Fruit fly (Drosophila melanogaster) whole organism, larva: ENCODE results near the gene tal-AA.
A peak's percentile ranks its signal among the peaks of the same experiment; 100 is the strongest.

Source experiments
- noc ChIP-seq: fragments of 200-800 bp; sonication (Bioruptor generic); optimal IDR thresholded peaks from 3 replicates; lab custom pipeline; 2019; ENCODE audit warnings: missing biosample characterization, mild to moderate bottlenecking, missing genetic modification characterization, moderate library complexity

Gene tal-AA

DNA sequence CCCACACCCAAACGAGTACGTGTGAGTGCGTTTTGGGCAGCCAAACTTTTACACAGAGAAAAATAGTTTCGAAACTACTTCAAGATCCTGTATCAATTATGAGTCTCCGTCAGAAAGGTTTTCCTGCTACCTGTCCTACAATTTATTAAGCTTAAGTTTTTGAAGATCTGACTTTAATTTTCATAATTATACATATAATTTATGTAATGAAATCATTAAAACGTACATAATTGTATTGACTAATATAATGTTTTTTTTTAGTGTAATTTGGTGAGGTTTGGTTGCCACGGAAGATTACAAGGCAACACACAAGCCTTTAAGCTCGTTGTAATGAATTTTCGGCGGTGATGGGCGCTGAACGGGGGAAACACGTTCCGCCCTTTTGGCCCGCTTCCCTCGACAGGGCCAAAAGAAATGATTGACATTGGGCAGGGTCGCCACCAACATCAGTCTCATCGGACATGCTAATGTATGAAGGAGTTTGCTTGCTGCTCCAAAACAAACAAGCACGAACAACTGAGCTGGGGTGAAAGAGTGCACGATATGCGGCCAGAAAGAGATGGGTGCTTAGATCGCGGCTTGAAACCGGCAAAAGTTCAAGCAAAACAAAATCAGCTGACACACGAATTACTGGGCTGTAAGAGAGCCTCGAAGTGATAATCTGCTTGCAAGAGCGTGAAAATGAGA is 18.8 kb upstream of the tal-AA start:
- TF ChIP-seq noc, result no peak

DNA sequence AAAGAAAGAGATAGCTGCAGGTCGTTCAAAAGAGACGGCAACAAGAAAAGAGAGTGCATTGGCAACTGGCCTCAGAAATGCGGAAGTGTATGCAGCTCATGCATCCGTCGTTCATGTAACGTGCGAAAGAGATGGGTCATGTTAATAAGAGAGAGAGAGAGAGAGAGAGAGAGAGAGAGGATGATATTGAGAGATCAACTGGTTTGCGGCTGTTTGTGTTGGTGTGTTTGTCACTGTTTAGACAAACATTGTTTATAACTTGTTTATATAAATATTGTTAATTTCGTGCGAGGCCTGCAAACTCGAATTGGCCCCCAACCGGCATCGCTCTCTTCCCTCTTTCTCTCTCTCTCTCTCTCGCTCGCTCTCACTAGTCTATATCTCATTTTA is 18.2 kb upstream of the tal-AA start:
- TF ChIP-seq noc, result no peak

dm6 chr3R:13796071-13796470 is 16.8 kb upstream of the tal-AA start:
- TF ChIP-seq noc, result no peak

DNA sequence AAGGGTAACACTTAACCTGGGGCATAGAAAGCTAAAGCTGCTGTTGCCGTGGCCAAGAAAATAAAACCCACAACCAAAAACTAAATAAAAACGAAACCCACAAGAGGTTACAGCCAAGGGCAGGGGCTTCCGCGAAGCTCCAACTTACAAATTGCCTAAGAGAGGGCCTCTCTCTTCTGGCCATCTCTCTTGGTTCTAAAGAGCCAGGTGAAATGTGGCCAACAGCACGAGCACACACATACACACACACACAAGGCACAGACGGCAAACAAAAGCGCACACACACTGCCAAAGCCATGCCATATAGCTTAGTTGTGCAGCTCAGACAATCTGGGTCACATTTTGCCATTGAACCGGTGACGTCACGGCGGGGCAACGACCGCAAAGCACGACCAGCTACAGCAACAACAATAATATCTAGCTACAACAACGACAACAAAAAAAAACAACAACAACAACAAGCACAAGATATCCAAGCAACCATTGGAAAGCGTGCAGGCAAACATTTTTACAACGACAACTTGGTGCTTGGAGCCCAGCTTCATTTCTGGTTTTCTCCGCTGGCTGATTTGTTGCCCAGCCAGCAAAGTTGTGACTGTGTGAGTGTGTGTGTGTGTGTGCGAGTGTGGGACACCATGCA is 16.2 kb upstream of the tal-AA start:
- TF ChIP-seq noc, result no peak

- no peak for TF ChIP-seq noc
Observed at dm6 chr3R:13797269-13797677, 15.6 kb upstream of the tal-AA start.

DNA sequence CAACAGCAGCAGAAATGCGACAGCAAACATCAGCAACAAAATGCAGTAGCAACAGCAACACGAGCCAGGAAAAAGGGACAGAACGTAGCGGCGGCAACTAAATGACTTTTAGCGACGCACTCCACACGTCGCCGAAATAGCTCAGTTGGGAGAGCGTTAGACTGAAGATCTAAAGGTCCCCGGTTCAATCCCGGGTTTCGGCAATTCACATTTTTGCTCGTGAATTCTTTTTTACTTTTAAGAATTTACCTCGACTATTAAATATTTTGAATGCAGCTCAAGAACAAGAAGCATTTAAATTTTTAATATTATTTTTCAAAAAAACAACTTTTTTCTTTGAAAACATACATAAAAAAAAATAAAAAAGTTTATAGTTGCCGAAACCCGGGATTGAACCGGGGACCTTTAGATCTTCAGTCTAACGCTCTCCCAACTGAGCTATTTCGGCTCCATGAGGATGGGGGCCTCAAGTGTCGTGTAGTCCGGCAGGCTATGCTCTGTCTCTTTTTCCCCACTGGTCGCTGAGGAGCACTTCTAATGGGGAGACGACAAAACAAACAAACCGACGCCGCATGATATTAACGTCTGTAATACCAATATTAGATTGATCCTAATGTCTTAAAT is 15.0 kb upstream of the tal-AA start:
- TF ChIP-seq noc, result no peak

- TF ChIP-seq noc, result no peak
Observed at dm6 chr3R:13799567-13800429, 13.1 kb upstream of the tal-AA start.

DNA sequence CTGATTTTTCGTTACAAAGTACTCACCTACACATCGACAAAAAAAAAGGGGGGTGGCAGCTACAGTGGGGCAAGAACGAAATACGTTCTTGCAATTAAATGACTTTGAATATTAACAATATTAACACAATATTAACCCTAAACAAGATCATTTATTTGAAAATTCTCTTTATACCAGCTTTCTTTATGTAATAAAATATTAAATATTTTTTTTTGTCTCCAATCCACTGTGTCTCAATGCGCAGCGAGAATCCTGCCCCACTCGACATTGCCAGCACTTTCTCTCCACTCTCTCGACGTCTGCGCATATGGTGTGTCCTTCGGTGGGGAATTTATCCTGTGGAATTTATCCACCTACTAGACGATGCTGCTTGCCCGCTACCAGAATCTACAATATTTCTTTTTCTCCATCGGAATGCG is 12.5 kb upstream of the tal-AA start:
- peak; percentile 43 for TF ChIP-seq noc

dm6 chr3R:13801184-13802056 is 11.5 kb upstream of the tal-AA start:
- TF ChIP-seq noc, result no peak

DNA sequence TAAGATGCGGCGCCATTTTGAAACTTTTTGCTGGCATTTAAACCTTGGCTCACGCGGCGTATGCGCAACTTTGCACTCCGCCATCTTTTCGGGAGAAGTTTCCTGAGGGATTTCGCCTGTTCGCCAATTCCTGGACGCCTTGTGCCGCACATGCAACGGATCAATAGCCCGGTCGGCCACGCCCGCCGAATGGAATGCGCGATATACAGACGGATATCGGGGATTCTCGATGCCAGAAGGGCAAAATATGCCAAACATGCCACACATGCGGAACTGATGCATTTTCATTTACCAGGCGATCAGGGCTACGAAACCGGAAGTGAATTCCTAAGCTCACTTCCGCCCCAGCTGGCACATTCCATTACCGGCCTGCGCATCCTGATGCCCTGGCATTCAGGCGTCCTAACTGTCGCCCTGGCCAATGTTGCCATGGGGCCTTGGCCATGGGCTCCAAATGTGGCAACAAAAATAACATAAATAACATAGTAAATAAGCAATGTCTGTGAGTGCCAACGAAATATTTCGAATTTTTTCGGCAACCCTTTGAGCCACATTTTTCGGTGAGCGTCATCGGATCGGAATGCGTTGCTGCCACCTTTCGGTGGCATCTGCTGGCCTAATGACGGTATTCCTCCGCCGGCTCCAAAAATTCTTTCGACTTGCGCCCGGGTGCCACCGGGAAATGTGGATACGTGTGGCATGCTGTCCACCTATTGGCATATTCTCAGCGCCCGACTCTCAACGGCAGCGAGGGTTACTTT is 10.7 kb upstream of the tal-AA start:
- TF ChIP-seq noc, result no peak

dm6 chr3R:13803185-13803887 is 9.6 kb upstream of the tal-AA start:
- TF ChIP-seq noc, result no peak

DNA sequence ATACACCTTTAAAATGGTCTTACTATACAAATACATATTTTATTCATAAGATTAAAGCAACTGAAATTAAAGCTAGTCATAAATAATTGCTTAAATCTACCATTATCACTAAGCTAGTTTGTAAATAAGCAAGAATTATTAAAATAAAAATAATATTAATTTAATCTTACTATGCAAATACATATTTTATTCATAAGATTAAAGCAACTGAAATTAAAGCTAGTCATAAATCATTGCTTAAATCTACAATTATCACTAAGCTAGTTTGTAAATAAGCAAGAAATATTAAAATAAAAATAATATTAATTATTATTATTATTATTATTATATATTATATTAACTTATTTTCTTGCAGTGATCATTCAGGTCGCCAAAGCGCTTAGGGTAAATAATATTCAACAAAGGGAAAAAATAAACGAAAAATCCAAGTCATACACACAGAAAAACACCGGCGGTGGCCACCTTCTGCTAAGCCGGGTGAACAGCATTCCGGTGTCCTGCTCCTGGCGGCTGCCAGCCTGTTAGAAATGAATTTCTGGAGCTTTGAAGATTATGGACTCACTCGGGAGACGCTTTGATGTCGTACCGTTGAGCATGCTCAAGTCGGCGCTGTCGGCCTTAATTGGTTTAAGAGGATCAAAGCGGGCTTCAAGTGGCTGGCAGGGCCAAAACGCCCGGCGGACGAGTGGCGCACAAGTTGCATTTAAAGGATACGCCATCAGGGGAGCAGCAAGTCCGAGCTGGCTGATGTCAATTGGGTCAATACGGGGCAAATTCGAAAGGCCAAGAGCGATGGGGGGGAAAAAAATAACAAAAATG is 8.8 kb upstream of the tal-AA start:
- no peak for TF ChIP-seq noc

- TF ChIP-seq noc, result no peak
Observed at dm6 chr3R:13804971-13805603, 7.8 kb upstream of the tal-AA start.
